Worm (Caenorhabditis elegans) whole organism, L3 larva: ENCODE results near the gene F40F8.1.
"Not testable (repeated sequence)": the region's sequence is repeated elsewhere in the genome, so short reads cannot be mapped to it uniquely, and the experiment has no call there.

ENCODE experiments used
- ZK546.5 ChIP-seq: sonication (generic microtip); optimal IDR thresholded peaks from 2 replicates; lab custom pipeline; 2017; ENCODE audit warnings: missing biosample characterization, missing genetic modification characterization
- aly-2 ChIP-seq: fragments of 150-350 bp; optimal IDR thresholded peaks from 2 replicates; lab custom pipeline; 2014; ENCODE audit warnings: missing biosample characterization, missing genetic modification characterization
- ama-1 ChIP-seq: fragments of 150-350 bp; optimal IDR thresholded peaks from 2 replicates; lab custom pipeline; 2018
- ceh-16 ChIP-seq: sonication (generic microtip); optimal IDR thresholded peaks from 2 replicates; lab custom pipeline; 2017; ENCODE audit warnings: missing biosample characterization, missing genetic modification characterization
- ceh-28 ChIP-seq: fragments of 150-350 bp; optimal IDR thresholded peaks from 2 replicates; lab custom pipeline; 2014; ENCODE audit warnings: missing biosample characterization, missing genetic modification reagents, missing genetic modification characterization
- ceh-82 ChIP-seq: fragments of 150-350 bp; optimal IDR thresholded peaks from 2 replicates; lab custom pipeline; 2014; ENCODE audit warnings: missing biosample characterization, missing genetic modification characterization
- ceh-9 ChIP-seq: sonication (generic microtip); optimal IDR thresholded peaks from 2 replicates; lab custom pipeline; 2018; ENCODE audit warnings: missing biosample characterization, missing genetic modification characterization
- daf-12 ChIP-seq: fragments of 150-350 bp; optimal IDR thresholded peaks from 2 replicates; lab custom pipeline; 2014; ENCODE audit warnings: missing biosample characterization, missing genetic modification reagents, missing genetic modification characterization
- egl-27 ChIP-seq: sonication (generic microtip); optimal IDR thresholded peaks from 4 replicates; lab custom pipeline; 2017; ENCODE audit warnings: missing biosample characterization, missing genetic modification reagents, missing genetic modification characterization
- egl-5 ChIP-seq: fragments of 150-350 bp; optimal IDR thresholded peaks from 2 replicates; lab custom pipeline; 2017; ENCODE audit warnings: missing biosample characterization, missing genetic modification reagents, missing genetic modification characterization, inconsistent platforms
- elt-1 ChIP-seq: fragments of 150-350 bp; optimal IDR thresholded peaks from 2 replicates; lab custom pipeline; 2014; ENCODE audit warnings: missing biosample characterization, missing genetic modification characterization
- elt-2 ChIP-seq: sonication (generic microtip); optimal IDR thresholded peaks from 2 replicates; lab custom pipeline; 2016; ENCODE audit warnings: missing genetic modification reagents, mild to moderate bottlenecking, missing genetic modification characterization, missing compliant biosample characterization
- elt-3 ChIP-seq, 3 experiments: fragments of 150-350 bp in 1 of 3; sonication (generic microtip) in 2 of 3; optimal IDR thresholded peaks; 2 replicates in 2 of 3; 4 replicates in 1 of 3; lab custom pipeline; 2014 to 2017; ENCODE audit warnings: missing biosample characterization in 3 of 3, missing genetic modification characterization in 3 of 3
- eor-1 ChIP-seq, 2 experiments: fragments of 150-350 bp; optimal IDR thresholded peaks; 2 replicates each; lab custom pipeline; 2014 to 2018; ENCODE audit warnings: missing biosample characterization in 2 of 2, missing genetic modification characterization in 2 of 2
- fkh-10 ChIP-seq: sonication (generic microtip); optimal IDR thresholded peaks from 2 replicates; lab custom pipeline; 2017; ENCODE audit warnings: missing biosample characterization, missing genetic modification reagents, missing genetic modification characterization
- fkh-2 ChIP-seq: fragments of 150-350 bp; optimal IDR thresholded peaks from 2 replicates; lab custom pipeline; 2014; ENCODE audit warnings: missing biosample characterization, missing genetic modification reagents, missing genetic modification characterization
- fos-1 ChIP-seq: fragments of 150-350 bp; optimal IDR thresholded peaks from 2 replicates; lab custom pipeline; 2014; ENCODE audit warnings: missing biosample characterization, missing genetic modification characterization
- hmg-11 ChIP-seq: sonication (generic microtip); optimal IDR thresholded peaks from 2 replicates; lab custom pipeline; 2016; ENCODE audit warnings: missing genetic modification characterization, missing compliant biosample characterization
- jun-1 ChIP-seq: fragments of 150-350 bp; optimal IDR thresholded peaks from 2 replicates; lab custom pipeline; 2014; ENCODE audit warnings: missing biosample characterization, missing genetic modification reagents, missing genetic modification characterization
- lin-15B ChIP-seq: fragments of 150-350 bp; optimal IDR thresholded peaks from 2 replicates; lab custom pipeline; 2014; ENCODE audit warnings: missing biosample characterization, missing genetic modification characterization
- lin-39 ChIP-seq: fragments of 150-350 bp; optimal IDR thresholded peaks from 2 replicates; lab custom pipeline; 2018; ENCODE audit warnings: missing biosample characterization, missing genetic modification reagents, missing genetic modification characterization
- lsy-12 ChIP-seq: sonication (generic microtip); optimal IDR thresholded peaks from 2 replicates; lab custom pipeline; 2016; ENCODE audit warnings: mild to moderate bottlenecking, missing genetic modification characterization, missing compliant biosample characterization
- mdl-1 ChIP-seq: fragments of 150-350 bp; optimal IDR thresholded peaks from 2 replicates; lab custom pipeline; 2014; ENCODE audit warnings: missing biosample characterization, missing genetic modification characterization
- mml-1 ChIP-seq: fragments of 150-350 bp; sonication (generic microtip); optimal IDR thresholded peaks from 3 replicates; lab custom pipeline; 2014; ENCODE audit warnings: missing biosample characterization, missing genetic modification characterization
- nhr-11 ChIP-seq: fragments of 150-350 bp; optimal IDR thresholded peaks from 2 replicates; lab custom pipeline; 2014; ENCODE audit warnings: missing biosample characterization, missing genetic modification characterization
- nhr-12 ChIP-seq: fragments of 150-350 bp; optimal IDR thresholded peaks from 2 replicates; lab custom pipeline; 2014; ENCODE audit warnings: missing biosample characterization, missing genetic modification characterization
- nhr-23 ChIP-seq: fragments of 150-350 bp; optimal IDR thresholded peaks from 2 replicates; lab custom pipeline; 2014; ENCODE audit warnings: missing biosample characterization, missing genetic modification reagents, missing genetic modification characterization
- nhr-237 ChIP-seq: fragments of 150-350 bp; optimal IDR thresholded peaks from 2 replicates; lab custom pipeline; 2014; ENCODE audit warnings: missing biosample characterization, missing genetic modification characterization
- nhr-25 ChIP-seq: sonication (generic microtip); optimal IDR thresholded peaks from 2 replicates; lab custom pipeline; 2017; ENCODE audit warnings: missing biosample characterization, missing genetic modification characterization
- nhr-28 ChIP-seq: fragments of 150-350 bp; optimal IDR thresholded peaks from 2 replicates; lab custom pipeline; 2014; ENCODE audit warnings: missing biosample characterization, missing genetic modification characterization
- nhr-43 ChIP-seq: sonication (generic microtip); optimal IDR thresholded peaks from 2 replicates; lab custom pipeline; 2016; ENCODE audit warnings: mild to moderate bottlenecking, missing genetic modification characterization, missing compliant biosample characterization; ENCODE audit not compliant: poor library complexity, severe bottlenecking
- nhr-67 ChIP-seq: fragments of 150-350 bp; optimal IDR thresholded peaks from 2 replicates; lab custom pipeline; 2014; ENCODE audit warnings: missing biosample characterization, missing genetic modification characterization
- nhr-76 ChIP-seq: fragments of 150-350 bp; sonication (generic microtip); optimal IDR thresholded peaks from 5 replicates; lab custom pipeline; 2014; ENCODE audit warnings: missing biosample characterization, missing genetic modification characterization
- nhr-77 ChIP-seq: fragments of 150-350 bp; optimal IDR thresholded peaks from 2 replicates; lab custom pipeline; 2014; ENCODE audit warnings: missing biosample characterization, missing genetic modification characterization
- pha-4 ChIP-seq: fragments of 150-350 bp; optimal IDR thresholded peaks from 2 replicates; lab custom pipeline; 2014; ENCODE audit warnings: missing biosample characterization, missing genetic modification reagents, missing genetic modification characterization
- pqm-1 ChIP-seq: fragments of 150-350 bp; optimal IDR thresholded peaks from 2 replicates; lab custom pipeline; 2017; ENCODE audit warnings: missing biosample characterization, missing genetic modification characterization, inconsistent platforms
- sea-2 ChIP-seq: fragments of 150-350 bp; sonication (generic microtip); optimal IDR thresholded peaks from 4 replicates; lab custom pipeline; 2014; ENCODE audit warnings: missing biosample characterization, missing genetic modification reagents, missing genetic modification characterization
- skn-1 ChIP-seq: fragments of 150-350 bp; optimal IDR thresholded peaks from 2 replicates; lab custom pipeline; 2014; ENCODE audit warnings: missing biosample characterization, missing genetic modification characterization
- snpc-4 ChIP-seq: fragments of 150-350 bp; optimal IDR thresholded peaks from 2 replicates; lab custom pipeline; 2014; ENCODE audit warnings: missing biosample characterization, missing genetic modification characterization
- tbx-2 ChIP-seq: sonication (generic microtip); optimal IDR thresholded peaks from 2 replicates; lab custom pipeline; 2016; ENCODE audit warnings: mild to moderate bottlenecking, missing genetic modification characterization, missing compliant biosample characterization
- unc-39 ChIP-seq: sonication (generic microtip); optimal IDR thresholded peaks from 4 replicates; lab custom pipeline; 2017; ENCODE audit warnings: missing biosample characterization, missing genetic modification characterization
- unc-62 ChIP-seq: fragments of 150-350 bp; sonication (generic microtip); optimal IDR thresholded peaks from 4 replicates; lab custom pipeline; 2014; ENCODE audit warnings: missing biosample characterization, missing genetic modification reagents, missing genetic modification characterization
- zag-1 ChIP-seq: fragments of 150-350 bp; optimal IDR thresholded peaks from 2 replicates; lab custom pipeline; 2014; ENCODE audit warnings: missing biosample characterization, missing genetic modification characterization
- ztf-11 ChIP-seq: fragments of 150-350 bp; optimal IDR thresholded peaks from 2 replicates; lab custom pipeline; 2014; ENCODE audit warnings: missing biosample characterization, missing genetic modification characterization
- ztf-4 ChIP-seq: fragments of 150-350 bp; optimal IDR thresholded peaks from 2 replicates; lab custom pipeline; 2014; ENCODE audit warnings: missing biosample characterization, missing genetic modification characterization

F40F8.1 gene

DNA sequence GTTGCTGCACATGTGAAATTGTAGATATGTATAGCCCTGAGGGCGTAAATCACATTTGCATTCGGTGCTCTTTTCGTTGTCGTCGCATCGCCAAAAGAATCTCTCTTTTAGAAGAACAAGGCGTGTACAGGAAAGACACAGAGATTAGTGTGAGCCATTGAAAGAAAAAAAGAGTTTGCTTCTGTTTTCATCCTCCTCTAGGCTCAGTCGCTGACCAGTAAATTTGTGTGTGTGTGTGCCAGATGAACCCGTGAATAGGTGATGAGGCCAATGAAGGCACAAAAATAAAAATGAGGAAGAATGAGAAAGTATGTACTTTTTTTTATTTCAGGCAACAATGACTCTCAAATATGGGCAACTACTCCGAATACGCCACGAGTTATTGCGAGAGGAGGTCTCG is 15.0 kb upstream of the F40F8.1 start, which contains the start of gene mat-2:
Gene mat-2 (plus strand): TSS at position 301 of the 400 bp plus-strand sequence.
- TF ChIP-seq nhr-25 = no peak
- TF ChIP-seq elt-3 (tag; optimal IDR thresholded peaks at IDR 0.05; lab: Kevin White, UChicago) = no peak
- TF ChIP-seq lin-39 = no peak
- no peak for TF ChIP-seq unc-39 (tag; lab: Kevin White, UChicago)
- TF ChIP-seq nhr-77 (tag; lab: Kevin White, UChicago) = no peak

ce11 chrII:11121800-11122199 is 5.7 kb upstream of the F40F8.1 start, which contains the start of gene W10C6.2:
Gene W10C6.2 (minus strand): TSS chrII:11121900.
- not testable (repeated sequence) for TF ChIP-seq nhr-43; ama-1 (lab: Kevin White, UChicago); ztf-11

DNA sequence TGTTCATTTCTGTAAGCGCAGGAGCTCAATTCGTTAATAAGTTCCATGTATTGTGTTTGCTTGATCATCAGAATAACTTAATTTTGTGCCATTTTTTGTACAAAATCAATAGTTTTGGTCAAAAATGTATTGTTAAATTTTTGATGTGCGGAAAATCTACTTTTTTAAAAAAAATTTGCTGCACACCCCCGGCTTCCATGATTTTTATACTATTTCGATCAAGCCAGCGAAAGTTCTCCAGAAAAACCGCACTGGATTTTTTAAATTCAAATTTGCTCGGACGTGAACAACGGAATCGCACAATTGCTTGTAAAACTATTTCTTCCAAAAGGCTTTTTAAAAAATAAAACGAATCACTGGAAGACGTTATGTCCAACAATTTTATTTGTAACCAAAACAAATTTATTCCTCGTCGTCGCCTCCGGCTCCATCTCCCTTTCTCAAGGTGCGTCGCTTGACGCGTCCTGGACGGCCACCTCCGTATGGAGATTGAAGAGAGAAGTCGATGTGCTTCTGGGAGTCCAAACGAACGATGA is 2.3 kb upstream of the F40F8.1 start:
- TF ChIP-seq tbx-2 (tag; lab: Kevin White, UChicago) (no peak), nhr-12 (no peak), daf-12 (tag; lab: Kevin White, UChicago) (no peak), ceh-28 (no peak), fkh-2 (no peak), mml-1 (no peak)

ce11 chrII:11126312-11127000 is 1.0 kb upstream of the F40F8.1 start, which contains the start of the genes rps-9 and lsm-1:
Gene rps-9 (minus strand): TSS chrII:11126362.
Gene lsm-1 (plus strand): TSS chrII:11126950.
- TF ChIP-seq pha-4 (tag; lab: Kevin White, UChicago) (peak; percentile 84), nhr-12 (no peak), nhr-237 (tag; lab: Kevin White, UChicago) (no peak), eor-1 (tag; optimal IDR thresholded peaks at IDR 0.05; lab: Kevin White, UChicago) (no peak), sea-2 (GFP tag; lab: Kevin White, UChicago) (no peak), egl-27 (tag; lab: Kevin White, UChicago) (no peak), nhr-28 (no peak), ceh-28 (no peak), ZK546.5 (tag; lab: Kevin White, UChicago) (no peak), daf-12 (tag; lab: Kevin White, UChicago) (no peak), zag-1 (no peak), elt-3 (tag; optimal IDR thresholded peaks at IDR 0.05; lab: Kevin White, UChicago) (no peak), elt-1 (no peak), aly-2 (tag; lab: Kevin White, UChicago) (no peak), jun-1 (tag; lab: Kevin White, UChicago) (no peak), unc-39 (tag; lab: Kevin White, UChicago) (no peak), ztf-4 (tag; lab: Kevin White, UChicago) (no peak), nhr-43 (no peak), mdl-1 (tag; lab: Kevin White, UChicago) (no peak), ztf-11 (no peak), nhr-76 (tag; lab: Kevin White, UChicago) (no peak), lin-39 (peak; percentile 96), ceh-16 (tag; lab: Kevin White, UChicago) (no peak), fos-1 (tag; lab: Kevin White, UChicago) (no peak), elt-2 (tag; lab: Kevin White, UChicago) (peak; percentile 16), nhr-23 (tag; lab: Kevin White, UChicago) (peak; percentile 84), ceh-82 (tag; lab: Kevin White, UChicago) (no peak), egl-5 (tag; lab: Kevin White, UChicago) (no peak), hmg-11 (peak; percentile 35), nhr-11 (no peak), ceh-9 (tag; lab: Kevin White, UChicago) (no peak), pqm-1 (peak; percentile 28), nhr-25 (peak; percentile 65), unc-62 (GFP tag; lab: Kevin White, UChicago) (no peak), skn-1 (tag; lab: Kevin White, UChicago) (no peak), snpc-4 (peak; percentile 58), fkh-2 (no peak), lin-15B (peak; percentile 79), mml-1 (no peak), tbx-2 (tag; lab: Kevin White, UChicago) (no peak), nhr-67 (no peak), nhr-77 (tag; lab: Kevin White, UChicago) (no peak), lsy-12 (tag; lab: Kevin White, UChicago) (peak; percentile 1), fkh-10 (GFP tag; lab: Kevin White, UChicago) (peak; percentile 9), ama-1 (lab: Kevin White, UChicago) (no peak)
